Worm (Caenorhabditis elegans): Measurements from ENCODE around the gene F41C3.7.

Gene F41C3.7

DNA sequence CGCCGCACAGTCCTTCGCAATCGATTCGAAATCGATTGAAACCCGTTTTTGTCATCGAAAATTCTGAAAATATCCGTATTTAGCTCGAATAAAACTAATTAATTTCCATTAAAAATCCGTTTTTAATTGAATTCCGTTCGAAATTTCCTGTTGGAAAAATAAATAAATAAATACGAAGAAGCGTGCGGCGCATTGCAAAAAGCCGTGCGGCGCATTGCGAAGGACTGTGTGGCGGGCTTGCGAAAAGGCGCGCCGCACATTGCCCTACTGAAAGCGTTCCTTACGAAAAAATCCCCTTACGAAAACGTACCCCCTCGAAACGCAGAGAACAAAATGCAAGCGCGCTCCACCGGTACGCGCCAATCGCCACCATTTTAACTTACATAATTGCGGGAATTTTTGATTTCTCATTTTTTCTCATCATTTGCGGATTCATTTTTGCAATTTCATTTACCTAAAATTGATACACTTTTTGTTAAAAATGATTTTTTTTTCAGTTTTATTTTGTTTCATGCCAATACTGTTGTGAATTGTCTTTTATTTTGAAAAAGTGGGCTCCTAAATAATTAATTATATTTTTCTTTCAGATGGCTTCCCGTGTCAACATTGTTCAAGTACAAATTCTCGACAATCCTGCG lies 28.2 kb upstream of the F41C3.7 start, which contains the start of gene unc-85 (continued):
- TF ChIP-seq nhr-71 (tag; optimal IDR thresholded peaks at IDR 0.05) (peak; percentile 87), nhr-20 (tag; optimal IDR thresholded peaks at IDR 0.05) (peak; percentile 73)

DNA sequence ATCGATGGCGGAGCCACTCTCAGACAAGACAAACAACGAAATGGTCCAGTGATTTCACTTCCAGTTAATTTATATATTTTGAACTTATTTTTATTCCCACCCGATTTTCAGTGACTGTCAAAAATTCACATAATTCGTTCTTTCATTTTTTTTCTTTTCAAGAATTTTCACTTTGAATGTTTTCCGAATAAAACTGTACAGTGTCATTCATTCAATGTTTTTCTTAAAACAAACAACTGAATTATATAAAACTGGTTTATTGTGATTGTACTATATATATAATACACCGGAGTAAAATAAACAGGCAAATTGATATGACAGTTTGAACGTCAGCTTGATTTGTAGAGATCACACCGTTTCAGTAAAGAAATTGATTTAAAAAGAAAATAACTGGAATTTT lies 26.8 kb upstream of the F41C3.7 start:
- TF ChIP-seq F16B12.6 (tag; optimal IDR thresholded peaks at IDR 0.05) (no peak), C16A3.4 (tag; optimal IDR thresholded peaks at IDR 0.05) (no peak), elt-3 (tag; optimal IDR thresholded peaks at IDR 0.05) (no peak), ztf-4 (tag; optimal IDR thresholded peaks at IDR 0.05) (no peak), pax-3 (tag; optimal IDR thresholded peaks at IDR 0.05) (no peak), dpl-1 (GFP tag; optimal IDR thresholded peaks at IDR 0.05) (no peak), lin-39 (tag; optimal IDR thresholded peaks at IDR 0.05) (no peak), fkh-4 (tag; optimal IDR thresholded peaks at IDR 0.05; ENCODE audit: borderline replicate concordance) (no peak), unc-62 (GFP tag; optimal IDR thresholded peaks at IDR 0.05) (no peak)

DNA sequence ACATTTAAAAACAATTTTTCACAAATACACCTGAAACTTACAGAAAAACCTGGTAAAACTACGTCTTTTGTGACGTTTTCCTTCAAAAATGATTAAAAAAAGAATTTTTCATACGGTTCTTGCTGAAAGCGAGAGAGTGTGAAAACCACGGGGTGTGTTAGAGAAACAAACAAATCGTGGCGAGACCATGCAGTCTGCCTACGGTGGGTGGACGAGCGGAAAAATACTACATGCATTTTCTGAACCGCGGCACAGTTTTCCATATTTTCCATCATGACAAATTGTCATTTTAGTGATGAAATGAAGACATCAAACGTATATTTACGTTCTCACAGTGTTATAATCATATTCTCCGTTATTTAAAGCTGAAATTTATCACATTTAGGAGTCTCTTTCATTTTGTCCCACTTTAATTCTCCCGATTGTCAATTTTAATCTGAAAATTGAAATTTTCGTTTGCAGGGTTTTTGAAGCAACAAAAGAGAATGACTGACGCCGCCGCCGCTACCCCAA lies 23.4 kb upstream of the F41C3.7 start, which contains the start of the genes F10G7.9 and tsn-1:
TSS of gene F10G7.9 (minus strand) at position 127 of the 513 bp plus-strand sequence.
TSS of gene tsn-1 (plus strand) at position 463 of the 513 bp plus-strand sequence.
- TF ChIP-seq ces-1 (GFP tag; optimal IDR thresholded peaks at IDR 0.05) (no peak), fkh-10 (GFP tag; optimal IDR thresholded peaks at IDR 0.05) (no peak), xbp-1 (tag; optimal IDR thresholded peaks at IDR 0.05) (peak; percentile 49), fkh-8 (tag; optimal IDR thresholded peaks at IDR 0.05) (no peak), lin-15B (tag; optimal IDR thresholded peaks at IDR 0.05) (peak; percentile 46), dpl-1 (GFP tag; optimal IDR thresholded peaks at IDR 0.05) (peak; percentile 57 to 76 (median 72)), dsc-1 (tag; optimal IDR thresholded peaks at IDR 0.05) (no peak), isw-1 (GFP tag; IDR thresholded peaks at IDR 0.05) (peak; percentile 50), skn-1 (tag; optimal IDR thresholded peaks at IDR 0.05) (peak; percentile 59), tlp-1 (tag; optimal IDR thresholded peaks at IDR 0.05) (no peak), unc-86 (tag; optimal IDR thresholded peaks at IDR 0.05) (peak; percentile 33), F16B12.6 (tag; optimal IDR thresholded peaks at IDR 0.05) (peak; percentile 41), elt-2 (tag; optimal IDR thresholded peaks at IDR 0.05) (peak; percentile 37), lsy-2 (tag; optimal IDR thresholded peaks at IDR 0.05) (peak; percentile 93 to 98), C16A3.4 (tag; optimal IDR thresholded peaks at IDR 0.05) (peak; percentile 48), lin-14 (GFP tag; optimal IDR thresholded peaks at IDR 0.05) (peak; percentile 68), mdl-1 (tag; optimal IDR thresholded peaks at IDR 0.05) (peak in 1 of 2 experiments; percentile 59), swsn-7 (tag; optimal IDR thresholded peaks at IDR 0.05) (peak; percentile 47), efl-1 (optimal IDR thresholded peaks at IDR 0.05) (peak; percentile 80 to 87), efl-1 (GFP tag; optimal IDR thresholded peaks at IDR 0.05 in 1 of 2) (peak; percentile 70 to 96), unc-130 (tag; optimal IDR thresholded peaks at IDR 0.05) (peak; percentile 32), nhr-28 (tag; optimal IDR thresholded peaks at IDR 0.05) (no peak), nhr-20 (tag; optimal IDR thresholded peaks at IDR 0.05) (peak; percentile 58), snu-23 (GFP tag; optimal IDR thresholded peaks at IDR 0.05) (peak; percentile 68), nhr-19 (GFP tag; conservative IDR thresholded peaks at IDR 0.05) (peak; percentile 44; the same call in 1 of the 2 replicates), nhr-77 (tag; optimal IDR thresholded peaks at IDR 0.05) (no peak), nhr-85 (tag) (peak; percentile 74), fos-1 (tag; optimal IDR thresholded peaks at IDR 0.05) (no peak), nhr-71 (tag; optimal IDR thresholded peaks at IDR 0.05) (peak; percentile 71), rnt-1 (tag; optimal IDR thresholded peaks at IDR 0.05) (peak; percentile 69), ceh-82 (tag; optimal IDR thresholded peaks at IDR 0.05) (peak; percentile 21 to 62 (median 38)), nhr-47 (tag; optimal IDR thresholded peaks at IDR 0.05) (peak; percentile 66), tbx-2 (tag; optimal IDR thresholded peaks at IDR 0.05) (peak; percentile 45), lin-35 (GFP tag; optimal IDR thresholded peaks at IDR 0.05) (peak; percentile 61 to 86), lin-13 (GFP tag; optimal IDR thresholded peaks at IDR 0.05) (peak; percentile 50), sox-4 (tag; optimal IDR thresholded peaks at IDR 0.05) (no peak), nhr-90 (tag; optimal IDR thresholded peaks at IDR 0.05; ENCODE audit: poor library complexity) (peak; percentile 2), mep-1 (tag; optimal IDR thresholded peaks at IDR 0.05) (no peak), nhr-76 (tag; optimal IDR thresholded peaks at IDR 0.05) (no peak), blmp-1 (tag; optimal IDR thresholded peaks at IDR 0.05) (no peak), ceh-88 (GFP tag; IDR thresholded peaks at IDR 0.05) (no peak)

All from whole organism, L1 larva.